Fruit fly (Drosophila melanogaster) whole organism: ENCODE results near the gene CG10874.

Source experiments
- CG8478 ChIP-seq: fragments of >200 bp; optimal IDR thresholded peaks from 2 replicates; lab custom pipeline; 2018; ENCODE audit warnings: inconsistent platforms
- Dll ChIP-seq: fragments of >200 bp; optimal IDR thresholded peaks from 2 replicates; lab custom pipeline; 2017

dm6 chr2L:2172460-2173121 is 19.6 kb downstream of the CG10874 start:
- TF ChIP-seq Dll (lab: Kevin White, UChicago) (no peak), CG8478 (lab: Kevin White, UChicago) (no peak)
